Fruit fly (Drosophila melanogaster) whole organism, embryonic: ENCODE data around the gene CCAP-R.

Experiments
- Blimp-1 ChIP-seq: fragments of 200-800 bp; sonication (Bioruptor generic); optimal IDR thresholded peaks from 3 replicates; lab custom pipeline; 2018; ENCODE audit warnings: missing biosample characterization, missing genetic modification characterization, mild to moderate bottlenecking, moderate library complexity, missing genetic modification reagents
- CG1024 ChIP-seq: fragments of 200-800 bp; sonication (Bioruptor generic); IDR thresholded peaks from 2 replicates; pipeline ENCODE4 v1.3.6; 2022; ENCODE audit warnings: missing biosample characterization, missing genetic modification characterization
- CG10274 ChIP-seq: fragments of 200-800 bp; sonication (Bioruptor generic); optimal IDR thresholded peaks from 3 replicates; lab custom pipeline; 2017; ENCODE audit warnings: missing biosample characterization, mild to moderate bottlenecking, missing genetic modification characterization
- CG10543 ChIP-seq: fragments of 200-800 bp; sonication (Bioruptor generic); optimal IDR thresholded peaks from 3 replicates; lab custom pipeline; 2017; ENCODE audit warnings: missing biosample characterization, mild to moderate bottlenecking, missing genetic modification characterization, moderate library complexity
- CG12942 ChIP-seq: fragments of 200-800 bp; sonication (Bioruptor generic); optimal IDR thresholded peaks from 3 replicates; lab custom pipeline; 2016; ENCODE audit warnings: missing biosample characterization, missing genetic modification characterization
- CG13775 ChIP-seq: fragments of 200-800 bp; sonication (Bioruptor generic); optimal IDR thresholded peaks from 3 replicates; lab custom pipeline; 2017; ENCODE audit warnings: missing biosample characterization, mild to moderate bottlenecking, missing genetic modification characterization
- CG14860 ChIP-seq: fragments of 200-800 bp; sonication (Bioruptor generic); IDR thresholded peaks from 3 replicates; pipeline ENCODE4 v1.3.6; 2022; ENCODE audit warnings: missing biosample characterization, missing genetic modification characterization; ENCODE audit not compliant: partially characterized antibody
- CG15514 ChIP-seq: fragments of 200-800 bp; sonication (Bioruptor generic); optimal IDR thresholded peaks from 3 replicates; lab custom pipeline; 2017; ENCODE audit warnings: missing biosample characterization, missing genetic modification characterization, mild to moderate bottlenecking, moderate library complexity, missing genetic modification reagents
- CG16813 ChIP-seq: fragments of 200-800 bp; sonication (Bioruptor generic); IDR thresholded peaks from 3 replicates; pipeline ENCODE4 v1.3.6; 2022; ENCODE audit warnings: missing biosample characterization, missing genetic modification characterization; ENCODE audit not compliant: partially characterized antibody
- CG16815 ChIP-seq: fragments of 200-800 bp; sonication (Bioruptor generic); optimal IDR thresholded peaks from 3 replicates; lab custom pipeline; 2017; ENCODE audit warnings: missing biosample characterization, mild to moderate bottlenecking, missing genetic modification characterization
- CG18619 ChIP-seq: fragments of 200-800 bp; sonication (Bioruptor generic); optimal IDR thresholded peaks from 3 replicates; lab custom pipeline; 2017; ENCODE audit warnings: missing biosample characterization, mild to moderate bottlenecking, missing genetic modification characterization
- CG2129 ChIP-seq: fragments of 200-800 bp; sonication (Bioruptor generic); IDR thresholded peaks from 2 replicates; pipeline ENCODE4 v1.3.6; 2022; ENCODE audit warnings: missing biosample characterization, missing genetic modification characterization; ENCODE audit not compliant: partially characterized antibody
- CG2889 ChIP-seq: fragments of 200-800 bp; sonication (Bioruptor generic); IDR thresholded peaks from 3 replicates; pipeline ENCODE4 v1.3.6; 2022; ENCODE audit warnings: missing biosample characterization, missing genetic modification characterization
- CG31224 ChIP-seq: fragments of 200-800 bp; sonication (Bioruptor generic); IDR thresholded peaks from 2 replicates; pipeline ENCODE4 v1.3.6; 2022; ENCODE audit warnings: missing biosample characterization, missing genetic modification characterization
- CG31441 ChIP-seq: fragments of 200-800 bp; sonication (Bioruptor generic); IDR thresholded peaks from 2 replicates; pipeline ENCODE4 v1.3.6; 2022; ENCODE audit warnings: missing biosample characterization, missing genetic modification characterization
- CG32767 ChIP-seq: fragments of 200-800 bp; sonication (Bioruptor generic); IDR thresholded peaks from 2 replicates; pipeline ENCODE4 v1.3.6; 2022; ENCODE audit warnings: missing biosample characterization, missing genetic modification characterization
- CG32772 ChIP-seq: fragments of 200-800 bp; sonication (Bioruptor generic); IDR thresholded peaks from 2 replicates; pipeline ENCODE4 v1.3.6; 2022; ENCODE audit warnings: missing biosample characterization, missing genetic modification characterization
- CG3281 ChIP-seq: fragments of 200-800 bp; sonication (Bioruptor generic); optimal IDR thresholded peaks from 3 replicates; lab custom pipeline; 2017; ENCODE audit warnings: missing biosample characterization, mild to moderate bottlenecking, missing genetic modification characterization
- CG3726 ChIP-seq: fragments of 200-800 bp; sonication (Bioruptor generic); IDR thresholded peaks from 3 replicates; pipeline ENCODE4, ENCODE4 v1.3.6; 2022; ENCODE audit warnings: missing biosample characterization, missing genetic modification characterization
- CG6175 ChIP-seq: fragments of 200-800 bp; sonication (Bioruptor generic); IDR thresholded peaks from 3 replicates; pipeline ENCODE4 v1.3.6; 2022; ENCODE audit warnings: missing biosample characterization, missing genetic modification characterization
- CG6683 ChIP-seq: fragments of 200-800 bp; sonication (Bioruptor generic); optimal IDR thresholded peaks from 2 replicates; lab custom pipeline; 2017; ENCODE audit warnings: missing biosample characterization, mild to moderate bottlenecking, missing genetic modification characterization, missing genetic modification reagents
- CG7357 ChIP-seq: fragments of 200-800 bp; sonication (Bioruptor generic); IDR thresholded peaks from 3 replicates; pipeline ENCODE4 v1.3.6; 2022; ENCODE audit warnings: missing biosample characterization, missing genetic modification characterization
- CG7556 ChIP-seq: fragments of 200-800 bp; sonication (Bioruptor generic); optimal IDR thresholded peaks from 2 replicates; lab custom pipeline; 2017; ENCODE audit warnings: missing biosample characterization, mild to moderate bottlenecking, missing genetic modification characterization
- CG7839 ChIP-seq: fragments of 200-800 bp; sonication (Bioruptor generic); optimal IDR thresholded peaks from 3 replicates; lab custom pipeline; 2018; ENCODE audit warnings: missing biosample characterization, mild to moderate bottlenecking, missing genetic modification characterization, moderate library complexity
- D ChIP-seq, 2 experiments: fragments of 200-800 bp in 1 of 2; fragments of >200 bp in 1 of 2; sonication (Bioruptor generic) in 1 of 2; optimal IDR thresholded peaks; 2 replicates in 1 of 2; 3 replicates in 1 of 2; lab custom pipeline; 2017; ENCODE audit warnings: mild to moderate bottlenecking in 1 of 2, missing biosample characterization in 1 of 2, missing genetic modification characterization in 1 of 2, missing genetic modification reagents in 1 of 2
- Dad ChIP-seq: fragments of 200-800 bp; sonication (Bioruptor generic); optimal IDR thresholded peaks from 3 replicates; lab custom pipeline; 2016; ENCODE audit warnings: missing biosample characterization, missing genetic modification characterization
- HHEX ChIP-seq: fragments of 200-800 bp; sonication (Bioruptor generic); optimal IDR thresholded peaks from 3 replicates; lab custom pipeline; 2017; ENCODE audit warnings: missing biosample characterization, mild to moderate bottlenecking, missing genetic modification characterization, missing genetic modification reagents
- Hmr ChIP-seq: fragments of 200-800 bp; sonication (Bioruptor generic); optimal IDR thresholded peaks from 3 replicates; lab custom pipeline; 2017; ENCODE audit warnings: mild to moderate bottlenecking, missing biosample characterization, missing genetic modification reagents, missing genetic modification characterization
- NK7.1 ChIP-seq: fragments of 200-800 bp; sonication (Bioruptor generic); optimal IDR thresholded peaks from 3 replicates; lab custom pipeline; 2016; ENCODE audit warnings: missing biosample characterization, missing genetic modification characterization
- Opbp ChIP-seq: fragments of 200-800 bp; sonication (Bioruptor generic); IDR thresholded peaks from 3 replicates; pipeline ENCODE4 v1.3.6; 2022; ENCODE audit warnings: missing biosample characterization, missing genetic modification characterization; ENCODE audit not compliant: partially characterized antibody
- ash1 ChIP-seq: fragments of 200-800 bp; sonication (Bioruptor generic); optimal IDR thresholded peaks from 2 replicates; lab custom pipeline; 2018; ENCODE audit warnings: missing biosample characterization, mild to moderate bottlenecking, missing genetic modification characterization
- cg ChIP-seq: fragments of 200-800 bp; sonication (Bioruptor generic); optimal IDR thresholded peaks from 3 replicates; lab custom pipeline; 2019; ENCODE audit warnings: missing biosample characterization, mild to moderate bottlenecking, missing genetic modification characterization, moderate library complexity
- chinmo ChIP-seq: fragments of 200-800 bp; sonication (Bioruptor generic); IDR thresholded peaks from 4 replicates; pipeline ENCODE4 v1.3.6; 2022; ENCODE audit warnings: missing biosample characterization, missing genetic modification characterization; ENCODE audit not compliant: partially characterized antibody
- croc ChIP-seq: fragments of 200-800 bp; sonication (Bioruptor generic); conservative IDR thresholded peaks from 3 replicates; pipeline ENCODE4 v1.3.6; 2022; ENCODE audit warnings: missing biosample characterization, missing genetic modification characterization
- ewg ChIP-seq: fragments of 200-800 bp; sonication (Bioruptor generic); optimal IDR thresholded peaks from 3 replicates; lab custom pipeline; 2017; ENCODE audit warnings: mild to moderate bottlenecking, missing biosample characterization, missing genetic modification reagents, missing genetic modification characterization
- fd102C ChIP-seq: fragments of 200-800 bp; sonication (Bioruptor generic); optimal IDR thresholded peaks from 2 replicates; lab custom pipeline; 2018; ENCODE audit warnings: missing biosample characterization, mild to moderate bottlenecking, missing genetic modification characterization, moderate library complexity
- gsb ChIP-seq: fragments of 200-800 bp; sonication (Bioruptor generic); IDR thresholded peaks from 2 replicates; pipeline ENCODE4 v1.3.6; 2022; ENCODE audit warnings: missing biosample characterization, missing genetic modification characterization
- insv ChIP-seq, 2 experiments: fragments of 200-800 bp; sonication (Bioruptor generic); optimal IDR thresholded peaks; 3 replicates each; lab custom pipeline; 2016 to 2018; ENCODE audit warnings: missing biosample characterization in 2 of 2, missing genetic modification characterization in 2 of 2
- mam ChIP-seq: fragments of 200-800 bp; sonication (Bioruptor generic); optimal IDR thresholded peaks from 3 replicates; lab custom pipeline; 2016; ENCODE audit warnings: missing biosample characterization, missing genetic modification characterization
- nom ChIP-seq: fragments of 200-800 bp; sonication (Bioruptor generic); optimal IDR thresholded peaks from 2 replicates; lab custom pipeline; 2017; ENCODE audit warnings: missing biosample characterization, missing genetic modification characterization, mild to moderate bottlenecking, moderate library complexity, missing genetic modification reagents
- pnt ChIP-seq: fragments of 200-800 bp; sonication (Bioruptor generic); optimal IDR thresholded peaks from 3 replicates; lab custom pipeline; 2016; ENCODE audit warnings: missing biosample characterization, missing genetic modification characterization
- sc ChIP-seq, 3 experiments: fragments of >200 bp in 2 of 3; fragments of 200-800 bp in 1 of 3; sonication (Bioruptor generic) in 1 of 3; optimal IDR thresholded peaks; 2 replicates in 2 of 3; 3 replicates in 1 of 3; lab custom pipeline; 2017; ENCODE audit warnings: mild to moderate bottlenecking in 1 of 3, missing biosample characterization in 1 of 3, missing genetic modification characterization in 1 of 3, missing genetic modification reagents in 1 of 3
- sens-2 ChIP-seq: fragments of 200-800 bp; sonication (Bioruptor generic); IDR thresholded peaks from 2 replicates; pipeline ENCODE4 v1.3.6; 2022; ENCODE audit warnings: missing biosample characterization, missing genetic modification characterization
- slou ChIP-seq: fragments of 200-800 bp; sonication (Bioruptor generic); optimal IDR thresholded peaks from 3 replicates; lab custom pipeline; 2016; ENCODE audit warnings: missing biosample characterization, missing genetic modification characterization
- tll ChIP-seq, 2 experiments: fragments of 200-800 bp in 1 of 2; fragments of >200 bp in 1 of 2; sonication (Bioruptor generic) in 1 of 2; optimal IDR thresholded peaks; 2 replicates each; lab custom pipeline; 2017 to 2019; ENCODE audit warnings: missing biosample characterization in 2 of 2, missing genetic modification characterization in 2 of 2, mild to moderate bottlenecking in 1 of 2, moderate library complexity in 1 of 2
- trem ChIP-seq: fragments of 200-800 bp; optimal IDR thresholded peaks from 3 replicates; lab custom pipeline; 2019; ENCODE audit warnings: missing biosample characterization, mild to moderate bottlenecking, missing genetic modification characterization, moderate library complexity
- z ChIP-seq: fragments of 200-800 bp; sonication (Bioruptor generic); IDR thresholded peaks from 3 replicates; pipeline ENCODE4 v1.3.6; 2022; ENCODE audit warnings: missing biosample characterization, missing genetic modification characterization

Gene CCAP-R

DNA sequence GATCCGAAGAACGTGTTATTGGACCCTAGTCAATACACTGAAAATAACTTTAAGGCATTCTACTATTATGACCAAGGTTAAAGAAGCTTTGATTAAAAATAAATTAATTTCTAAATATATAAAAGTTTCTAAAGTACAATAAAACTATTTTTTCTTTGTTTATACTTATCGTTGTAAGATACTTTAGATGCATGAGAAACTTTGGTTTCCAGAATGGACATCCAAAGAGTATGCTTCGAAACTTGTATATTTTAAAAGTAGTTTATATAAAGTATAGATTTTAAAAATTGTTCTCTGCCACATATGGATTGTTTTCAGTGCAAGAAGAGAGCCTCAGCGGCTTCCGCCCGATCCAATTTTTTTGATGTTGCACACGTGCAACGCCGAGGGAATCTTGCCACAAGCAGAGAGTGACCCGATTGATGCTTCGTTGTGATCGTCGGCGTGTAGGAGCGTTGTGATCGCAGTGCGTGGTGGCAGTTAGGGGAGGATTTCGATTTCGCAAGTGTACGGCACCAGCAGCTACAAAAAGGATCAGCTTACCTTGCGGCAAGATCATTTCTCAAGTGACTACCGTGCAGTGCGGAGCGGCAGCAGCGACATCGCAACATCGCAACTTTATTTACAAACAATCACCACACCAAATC lies 41.1 kb upstream of the CCAP-R start (continued):
- no peak for TF ChIP-seq CG3281 (GFP tag; lab: Kevin White, UChicago)
- no peak for TF ChIP-seq CG6175 (GFP tag; lab: Robert Waterston, UW)
- TF ChIP-seq Hmr (GFP tag; lab: Kevin White, UChicago), result no peak
- TF ChIP-seq gsb (GFP tag; lab: Robert Waterston, UW), result no peak
- no peak for TF ChIP-seq Dad (GFP tag; lab: Kevin White, UChicago)
- peak; percentile 88 for TF ChIP-seq CG31441 (GFP tag; lab: Robert Waterston, UW)
- TF ChIP-seq mam (GFP tag; lab: Kevin White, UChicago), result no peak
- TF ChIP-seq CG10543 (GFP tag; lab: Kevin White, UChicago), result no peak
- TF ChIP-seq CG13775 (GFP tag; lab: Kevin White, UChicago), result peak; percentile 92
- TF ChIP-seq CG7556 (GFP tag; lab: Kevin White, UChicago), result peak; percentile 68
- no peak for TF ChIP-seq Opbp (GFP tag; lab: Robert Waterston, UW)
- no peak for TF ChIP-seq CG15514 (GFP tag; lab: Kevin White, UChicago)
- TF ChIP-seq CG7357 (GFP tag; lab: Robert Waterston, UW), result peak; percentile 58; the same call in 2 of the 3 replicates
- TF ChIP-seq sc (optimal IDR thresholded peaks at IDR 0.05; lab: Kevin White, UChicago), result no peak
- peak; percentile 89 for TF ChIP-seq sc (GFP tag; optimal IDR thresholded peaks at IDR 0.05; lab: Kevin White, UChicago)
- TF ChIP-seq CG2889 (GFP tag; lab: Robert Waterston, UW), result no peak
- TF ChIP-seq trem (tag; lab: Kevin White, UChicago), result peak; percentile 95
- TF ChIP-seq CG16815, result peak; percentile 92
- no peak for TF ChIP-seq CG6683
- peak; percentile 87 for TF ChIP-seq CG7839 (tag; lab: Kevin White, UChicago)
- no peak for TF ChIP-seq CG31224 (GFP tag; lab: Robert Waterston, UW)
- peak; percentile 71 for TF ChIP-seq ewg (GFP tag; lab: Kevin White, UChicago)
- TF ChIP-seq CG10274 (GFP tag; lab: Kevin White, UChicago), result no peak
- TF ChIP-seq CG16813 (GFP tag; lab: Robert Waterston, UW), result no peak
- no peak for TF ChIP-seq z (GFP tag; lab: Robert Waterston, UW)
- TF ChIP-seq chinmo, result no peak
- peak; percentile 61 for TF ChIP-seq CG32772 (GFP tag; lab: Robert Waterston, UW)
- peak; percentile 10; the same call in 1 of the 2 replicates for TF ChIP-seq CG1024
- TF ChIP-seq CG3726 (GFP tag; lab: Robert Waterston, UW), result no peak
- TF ChIP-seq tll (GFP tag; optimal IDR thresholded peaks at IDR 0.05; lab: Kevin White, UChicago), result peak in 1 of 2 experiments; percentile 31
- no peak for TF ChIP-seq ash1
- TF ChIP-seq sens-2 (GFP tag; lab: Robert Waterston, UW), result 0 out of 2 replicates have a peak, but pooled peaks have one; percentile 45
- TF ChIP-seq slou (GFP tag; lab: Kevin White, UChicago), result peak; percentile 37
- no peak for TF ChIP-seq CG2129 (GFP tag; lab: Robert Waterston, UW)
- TF ChIP-seq CG12942 (GFP tag; lab: Kevin White, UChicago), result peak; percentile 52
- TF ChIP-seq Blimp-1 (GFP tag; lab: Kevin White, UChicago), result peak; percentile 87
- TF ChIP-seq CG14860 (GFP tag; lab: Robert Waterston, UW), result no peak
- peak in 1 of 2 experiments; percentile 2 for TF ChIP-seq insv (GFP tag; optimal IDR thresholded peaks at IDR 0.05; lab: Kevin White, UChicago)
- TF ChIP-seq D (optimal IDR thresholded peaks at IDR 0.05; lab: Kevin White, UChicago), result no peak
- peak; percentile 91 for TF ChIP-seq D (GFP tag; optimal IDR thresholded peaks at IDR 0.05; lab: Kevin White, UChicago)
- TF ChIP-seq NK7.1 (GFP tag; lab: Kevin White, UChicago), result no peak
- peak; percentile 60; the same call in 1 of the 2 replicates for TF ChIP-seq CG32767 (GFP tag; lab: Robert Waterston, UW)
- TF ChIP-seq nom (GFP tag; lab: Kevin White, UChicago), result peak; percentile 92
- TF ChIP-seq fd102C (GFP tag; lab: Kevin White, UChicago), result peak; percentile 76
- TF ChIP-seq cg (GFP tag; lab: Kevin White, UChicago), result no peak
- TF ChIP-seq croc, result peak; percentile 90
- TF ChIP-seq pnt (GFP tag; lab: Kevin White, UChicago), result no peak
- TF ChIP-seq CG18619, result peak; percentile 72
- peak; percentile 49 for TF ChIP-seq HHEX
